Fruit fly (Drosophila melanogaster): ENCODE data around the gene CG14275.
A peak's percentile ranks its signal among the peaks of the same experiment; 100 is the strongest.

- TF ChIP-seq CG32121 (GFP tag; IDR thresholded peaks at IDR 0.05) (peak; percentile 54), Ets98B (GFP tag; IDR thresholded peaks at IDR 0.05) (peak; percentile 66), CG4496 (GFP tag; IDR thresholded peaks at IDR 0.05) (peak; percentile 80), CG14655 (GFP tag; optimal IDR thresholded peaks at IDR 0.05) (peak; percentile 68), CG10348 (GFP tag; IDR thresholded peaks at IDR 0.05) (peak; percentile 35; the same call in 1 of the 2 replicates), CG13204 (GFP tag; optimal IDR thresholded peaks at IDR 0.05) (no peak), Pif1A (GFP tag; optimal IDR thresholded peaks at IDR 0.05) (peak; percentile 43), CG8301 (tag; optimal IDR thresholded peaks at IDR 0.05) (peak; percentile 58), CG9948 (tag; optimal IDR thresholded peaks at IDR 0.05) (peak; percentile 51), CG34367 (tag; optimal IDR thresholded peaks at IDR 0.05) (peak; percentile 26), rn (GFP tag; IDR thresholded peaks at IDR 0.05) (peak; percentile 45), CG17806 (tag; optimal IDR thresholded peaks at IDR 0.05) (peak; percentile 46), EcR (GFP tag; optimal IDR thresholded peaks at IDR 0.05) (no peak), Pif1B (GFP tag; optimal IDR thresholded peaks at IDR 0.05) (peak; percentile 13)
These were observed 35.2 kb downstream of the CG14275 start, which contains the start of gene CG7627 for dm6 chr2L:8362273-8362954.

All from whole organism, pupa.